Fruit fly (Drosophila melanogaster) whole organism, embryonic: ENCODE data around the gene Chrac-14.

ENCODE experiments used
- B-H1 ChIP-seq: fragments of 200-800 bp; sonication (Bioruptor generic); IDR thresholded peaks from 3 replicates; pipeline ENCODE4 v1.3.6; 2022; ENCODE audit warnings: missing biosample characterization, missing genetic modification characterization
- CG10267 ChIP-seq: fragments of 200-800 bp; sonication (Bioruptor generic); optimal IDR thresholded peaks from 2 replicates; lab custom pipeline; 2018; ENCODE audit warnings: missing biosample characterization, mild to moderate bottlenecking, missing genetic modification characterization, moderate library complexity
- CG11085 ChIP-seq: fragments of 200-800 bp; sonication (Bioruptor generic); IDR thresholded peaks from 2 replicates; pipeline ENCODE4 v1.3.6; 2022; ENCODE audit warnings: missing biosample characterization, missing genetic modification characterization
- CG11723 ChIP-seq: fragments of 200-800 bp; sonication (Bioruptor generic); optimal IDR thresholded peaks from 2 replicates; lab custom pipeline; 2017; ENCODE audit warnings: missing biosample characterization, mild to moderate bottlenecking, missing genetic modification characterization
- CG12104 ChIP-seq: fragments of 200-800 bp; sonication (Bioruptor generic); optimal IDR thresholded peaks from 3 replicates; lab custom pipeline; 2016; ENCODE audit warnings: missing biosample characterization, missing genetic modification characterization
- CG13296 ChIP-seq: fragments of 200-800 bp; sonication (Bioruptor generic); optimal IDR thresholded peaks from 3 replicates; lab custom pipeline; 2018; ENCODE audit warnings: missing biosample characterization, mild to moderate bottlenecking, missing genetic modification characterization
- CG15696 ChIP-seq: fragments of 200-800 bp; sonication (Bioruptor generic); optimal IDR thresholded peaks from 2 replicates; lab custom pipeline; 2019; ENCODE audit warnings: missing biosample characterization, mild to moderate bottlenecking, missing genetic modification characterization, moderate library complexity
- CG16779 ChIP-seq: fragments of 200-800 bp; sonication (Bioruptor generic); IDR thresholded peaks from 2 replicates; pipeline ENCODE4 v1.3.6; 2022; ENCODE audit warnings: missing biosample characterization, missing genetic modification characterization
- CG18476 ChIP-seq: fragments of 200-800 bp; sonication (Bioruptor generic); optimal IDR thresholded peaks from 2 replicates; lab custom pipeline; 2016; ENCODE audit warnings: missing biosample characterization, mild to moderate bottlenecking, missing genetic modification characterization
- CG18599 ChIP-seq: fragments of 200-800 bp; sonication (Bioruptor generic); optimal IDR thresholded peaks from 3 replicates; lab custom pipeline; 2017; ENCODE audit warnings: missing biosample characterization, missing genetic modification characterization, mild to moderate bottlenecking, moderate library complexity, missing genetic modification reagents
- CG18764 ChIP-seq: fragments of 200-800 bp; sonication (Bioruptor generic); optimal IDR thresholded peaks from 3 replicates; lab custom pipeline; 2016; ENCODE audit warnings: missing biosample characterization, missing genetic modification characterization
- CG2199 ChIP-seq: fragments of 200-800 bp; sonication (Bioruptor generic); IDR thresholded peaks from 3 replicates; pipeline ENCODE4 v1.3.6; 2022; ENCODE audit warnings: missing biosample characterization, missing genetic modification characterization
- CG30431 ChIP-seq: fragments of 200-800 bp; sonication (Bioruptor generic); optimal IDR thresholded peaks from 2 replicates; lab custom pipeline; 2017; ENCODE audit warnings: missing biosample characterization, missing genetic modification characterization
- CG3281 ChIP-seq: fragments of 200-800 bp; sonication (Bioruptor generic); optimal IDR thresholded peaks from 3 replicates; lab custom pipeline; 2017; ENCODE audit warnings: missing biosample characterization, mild to moderate bottlenecking, missing genetic modification characterization
- CG3407 ChIP-seq: fragments of 200-800 bp; sonication (Bioruptor generic); optimal IDR thresholded peaks from 2 replicates; lab custom pipeline; 2018; ENCODE audit warnings: missing biosample characterization, mild to moderate bottlenecking, missing genetic modification characterization
- CG34422 ChIP-seq: fragments of 200-800 bp; sonication (Bioruptor generic); IDR thresholded peaks from 3 replicates; pipeline ENCODE4 v1.3.6; 2022; ENCODE audit warnings: missing biosample characterization, missing genetic modification characterization
- CG4282 ChIP-seq: fragments of 200-800 bp; sonication (Bioruptor generic); optimal IDR thresholded peaks from 2 replicates; lab custom pipeline; 2016; ENCODE audit warnings: missing biosample characterization, missing genetic modification characterization
- CG4328 ChIP-seq: fragments of 200-800 bp; sonication (Bioruptor generic); optimal IDR thresholded peaks from 3 replicates; lab custom pipeline; 2017; ENCODE audit warnings: missing biosample characterization, missing genetic modification reagents, missing genetic modification characterization
- CG4404 ChIP-seq: fragments of 200-800 bp; sonication (Bioruptor generic); IDR thresholded peaks from 2 replicates; pipeline ENCODE4 v1.3.6; 2022; ENCODE audit warnings: missing biosample characterization, missing genetic modification characterization
- CG4707 ChIP-seq: fragments of 200-800 bp; sonication (Bioruptor generic); optimal IDR thresholded peaks from 2 replicates; lab custom pipeline; 2018; ENCODE audit warnings: missing biosample characterization, mild to moderate bottlenecking, missing genetic modification characterization, moderate library complexity
- CG4820 ChIP-seq: fragments of 200-800 bp; sonication (Bioruptor generic); optimal IDR thresholded peaks from 3 replicates; lab custom pipeline; 2016; ENCODE audit warnings: missing biosample characterization, missing genetic modification characterization
- CG8290 ChIP-seq, 3 experiments: fragments of 200-800 bp; sonication (Bioruptor generic); optimal IDR thresholded peaks; 2 replicates each; lab custom pipeline; 2016 to 2019; ENCODE audit warnings: missing biosample characterization in 3 of 3, missing genetic modification characterization in 3 of 3, mild to moderate bottlenecking in 2 of 3, moderate library complexity in 1 of 3
- E2f1 ChIP-seq: fragments of 200-800 bp; sonication (Bioruptor generic); IDR thresholded peaks from 2 replicates; pipeline ENCODE4 v1.3.6; 2022; ENCODE audit warnings: missing biosample characterization, missing genetic modification characterization
- Eip74EF ChIP-seq, 2 experiments: fragments of 200-800 bp in 1 of 2; fragments of >200 bp in 1 of 2; sonication (Bioruptor generic) in 1 of 2; optimal IDR thresholded peaks; 2 replicates each; lab custom pipeline; 2017 to 2019; ENCODE audit warnings: missing biosample characterization in 2 of 2, missing genetic modification characterization in 2 of 2, mild to moderate bottlenecking in 1 of 2, moderate library complexity in 1 of 2
- Ets65A ChIP-seq: fragments of 200-800 bp; sonication (Bioruptor generic); peaks from one replicate; lab custom pipeline; 2016; ENCODE audit warnings: missing biosample characterization, missing genetic modification characterization
- Gug ChIP-seq: fragments of 200-800 bp; sonication (Bioruptor generic); IDR thresholded peaks from 4 replicates; pipeline ENCODE4 v1.3.6; 2022; ENCODE audit warnings: missing biosample characterization, missing genetic modification characterization
- HLH3B ChIP-seq: fragments of 200-800 bp; sonication (Bioruptor generic); IDR thresholded peaks from 2 replicates; pipeline ENCODE4 v1.3.6; 2022; ENCODE audit warnings: missing biosample characterization, missing genetic modification characterization
- Hmr ChIP-seq: fragments of 200-800 bp; sonication (Bioruptor generic); optimal IDR thresholded peaks from 3 replicates; lab custom pipeline; 2017; ENCODE audit warnings: mild to moderate bottlenecking, missing biosample characterization, missing genetic modification reagents, missing genetic modification characterization
- MBD-R2 ChIP-seq: fragments of 200-800 bp; sonication (Bioruptor generic); IDR thresholded peaks from 2 replicates; pipeline ENCODE4 v1.3.6; 2022; ENCODE audit warnings: missing biosample characterization, missing genetic modification characterization
- Nf-YC ChIP-seq: fragments of 200-800 bp; optimal IDR thresholded peaks from 3 replicates; lab custom pipeline; 2019; ENCODE audit warnings: missing biosample characterization, mild to moderate bottlenecking, missing genetic modification characterization, moderate library complexity
- Sox102F ChIP-seq: fragments of 200-800 bp; sonication (Bioruptor generic); optimal IDR thresholded peaks from 2 replicates; lab custom pipeline; 2018; ENCODE audit warnings: missing biosample characterization, mild to moderate bottlenecking, missing genetic modification characterization, moderate library complexity
- ase ChIP-seq: fragments of 200-800 bp; sonication (Bioruptor generic); IDR thresholded peaks from 3 replicates; pipeline ENCODE4 v1.3.6; 2022; ENCODE audit warnings: missing biosample characterization, missing genetic modification characterization
- az2 ChIP-seq: fragments of 200-800 bp; sonication (Bioruptor generic); optimal IDR thresholded peaks from 3 replicates; lab custom pipeline; 2016; ENCODE audit warnings: missing biosample characterization, missing genetic modification characterization
- br ChIP-seq: fragments of >200 bp; optimal IDR thresholded peaks from 2 replicates; lab custom pipeline; 2017
- caup ChIP-seq: fragments of 200-800 bp; sonication (Bioruptor generic); optimal IDR thresholded peaks from 3 replicates; lab custom pipeline; 2017; ENCODE audit warnings: missing biosample characterization, mild to moderate bottlenecking, missing genetic modification characterization, moderate library complexity; ENCODE audit not compliant: severe bottlenecking
- cg ChIP-seq: fragments of 200-800 bp; sonication (Bioruptor generic); optimal IDR thresholded peaks from 3 replicates; lab custom pipeline; 2019; ENCODE audit warnings: missing biosample characterization, mild to moderate bottlenecking, missing genetic modification characterization, moderate library complexity
- eyg ChIP-seq: fragments of 200-800 bp; sonication (Bioruptor generic); optimal IDR thresholded peaks from 3 replicates; lab custom pipeline; 2016; ENCODE audit warnings: missing biosample characterization, missing genetic modification characterization
- gem ChIP-seq: fragments of 200-800 bp; sonication (Bioruptor generic); optimal IDR thresholded peaks from 2 replicates; lab custom pipeline; 2019; ENCODE audit warnings: missing biosample characterization, mild to moderate bottlenecking, missing genetic modification characterization, moderate library complexity
- h ChIP-seq: fragments of >200 bp; optimal IDR thresholded peaks from 2 replicates; lab custom pipeline; 2017
- jing ChIP-seq: fragments of 200-800 bp; sonication (Bioruptor generic); optimal IDR thresholded peaks from 2 replicates; lab custom pipeline; 2018; ENCODE audit warnings: missing biosample characterization, mild to moderate bottlenecking, missing genetic modification characterization
- klu ChIP-seq: fragments of 200-800 bp; sonication (Bioruptor generic); IDR thresholded peaks from 2 replicates; pipeline ENCODE4 v1.3.6; 2022; ENCODE audit warnings: missing biosample characterization, missing genetic modification characterization
- luna ChIP-seq: fragments of 200-800 bp; sonication (Bioruptor generic); optimal IDR thresholded peaks from 2 replicates; lab custom pipeline; 2016; ENCODE audit warnings: missing biosample characterization, missing genetic modification characterization
- pho ChIP-seq: fragments of 200-800 bp; sonication (Bioruptor generic); optimal IDR thresholded peaks from 2 replicates; lab custom pipeline; 2016; ENCODE audit warnings: missing biosample characterization, missing genetic modification characterization
- pita ChIP-seq: fragments of 200-800 bp; sonication (Bioruptor generic); optimal IDR thresholded peaks from 2 replicates; lab custom pipeline; 2017; ENCODE audit warnings: missing biosample characterization, mild to moderate bottlenecking, missing genetic modification characterization
- pros ChIP-seq: fragments of 200-800 bp; sonication (Bioruptor generic); optimal IDR thresholded peaks from 3 replicates; lab custom pipeline; 2019; ENCODE audit warnings: missing biosample characterization, mild to moderate bottlenecking, missing genetic modification characterization, moderate library complexity
- pum ChIP-seq: fragments of 200-800 bp; sonication (Bioruptor generic); optimal IDR thresholded peaks from 2 replicates; lab custom pipeline; 2016; ENCODE audit warnings: missing biosample characterization, missing genetic modification characterization
- sim ChIP-seq: fragments of 200-800 bp; sonication (Bioruptor generic); IDR thresholded peaks from 2 replicates; pipeline ENCODE4 v1.3.6; 2022; ENCODE audit warnings: missing biosample characterization, missing genetic modification characterization
- sug ChIP-seq: fragments of 200-800 bp; optimal IDR thresholded peaks from 2 replicates; lab custom pipeline; 2019; ENCODE audit warnings: missing biosample characterization, mild to moderate bottlenecking, missing genetic modification characterization, moderate library complexity
- toy ChIP-seq: fragments of 200-800 bp; sonication (Bioruptor generic); IDR thresholded peaks from 2 replicates; pipeline ENCODE4 v1.3.6; 2022; ENCODE audit warnings: missing biosample characterization, missing genetic modification characterization
- tup ChIP-seq: fragments of 200-800 bp; sonication (Bioruptor generic); optimal IDR thresholded peaks from 2 replicates; lab custom pipeline; 2016; ENCODE audit warnings: missing biosample characterization, mild to moderate bottlenecking, missing genetic modification characterization, moderate library complexity
- zen ChIP-seq: fragments of 200-800 bp; sonication (Bioruptor generic); optimal IDR thresholded peaks from 3 replicates; lab custom pipeline; 2018; ENCODE audit warnings: missing biosample characterization, mild to moderate bottlenecking, missing genetic modification characterization, moderate library complexity

Chrac-14 gene

dm6 chr2L:8473448-8473847, 36.2 kb downstream of the Chrac-14 start (continued):
- no peak for TF ChIP-seq CG4328 (GFP tag; lab: Kevin White, UChicago)
- TF ChIP-seq CG12104 (GFP tag; lab: Kevin White, UChicago), result peak; percentile 8
- peak; percentile 45; the same call in 1 of the 2 replicates for TF ChIP-seq klu (GFP tag; lab: Robert Waterston, UW)
- TF ChIP-seq CG2199 (GFP tag; lab: Robert Waterston, UW), result peak; percentile 58; the same call in 1 of the 3 replicates
- no peak for TF ChIP-seq CG8290 (GFP tag; optimal IDR thresholded peaks at IDR 0.05; lab: Kevin White, UChicago)
- TF ChIP-seq CG8290 (tag; optimal IDR thresholded peaks at IDR 0.05; lab: Kevin White, UChicago), result no peak
- peak; percentile 37 for TF ChIP-seq CG30431 (GFP tag; lab: Kevin White, UChicago)
- TF ChIP-seq pros (GFP tag; lab: Kevin White, UChicago), result no peak
- TF ChIP-seq CG18476 (GFP tag; lab: Kevin White, UChicago), result peak; percentile 10
- TF ChIP-seq Eip74EF (GFP tag; optimal IDR thresholded peaks at IDR 0.05; lab: Kevin White, UChicago), result peak in 1 of 2 experiments; percentile 30
- TF ChIP-seq CG4820 (GFP tag; lab: Kevin White, UChicago), result peak; percentile 35
- TF ChIP-seq MBD-R2, result 0 out of 2 replicates have a peak, but pooled peaks have one; percentile 5
- no peak for TF ChIP-seq Nf-YC (tag; lab: Kevin White, UChicago)
- TF ChIP-seq az2 (GFP tag; lab: Kevin White, UChicago), result peak; percentile 21
- no peak for TF ChIP-seq CG13296 (GFP tag; lab: Kevin White, UChicago)
- TF ChIP-seq sug (tag; lab: Kevin White, UChicago), result no peak
- TF ChIP-seq caup (GFP tag; lab: Kevin White, UChicago), result no peak
- TF ChIP-seq CG4282 (GFP tag; lab: Kevin White, UChicago), result no peak
- TF ChIP-seq CG16779 (GFP tag; lab: Robert Waterston, UW), result no peak
- no peak for TF ChIP-seq sim (GFP tag; lab: Robert Waterston, UW)
- no peak for TF ChIP-seq h (lab: Kevin White, UChicago)
- TF ChIP-seq gem (tag; lab: Kevin White, UChicago), result peak; percentile 66
- TF ChIP-seq cg (GFP tag; lab: Kevin White, UChicago), result no peak
- peak; percentile 85 for TF ChIP-seq Ets65A (GFP tag; lab: Kevin White, UChicago)
- TF ChIP-seq E2f1, result peak; percentile 54
- TF ChIP-seq zen (tag; lab: Kevin White, UChicago), result peak; percentile 6
- peak; percentile 25 for TF ChIP-seq CG11723 (GFP tag; lab: Kevin White, UChicago)
- TF ChIP-seq CG4404 (GFP tag; lab: Robert Waterston, UW), result no peak
- TF ChIP-seq luna (GFP tag; lab: Kevin White, UChicago), result no peak
- peak; percentile 57; the same call in 1 of the 3 replicates for TF ChIP-seq ase (GFP tag; lab: Robert Waterston, UW)
- no peak for TF ChIP-seq br (lab: Kevin White, UChicago)
- no peak for TF ChIP-seq tup
- peak; percentile 47 for TF ChIP-seq CG10267 (tag; lab: Kevin White, UChicago)
- no peak for TF ChIP-seq CG11085
- no peak for TF ChIP-seq CG4707 (GFP tag; lab: Kevin White, UChicago)
- TF ChIP-seq jing (GFP tag; lab: Kevin White, UChicago), result peak; percentile 18
- TF ChIP-seq Hmr (GFP tag; lab: Kevin White, UChicago), result no peak
- peak; percentile 59; the same call in 2 of the 3 replicates for TF ChIP-seq CG34422
- TF ChIP-seq pho, result no peak
- peak; percentile 45 for TF ChIP-seq CG3281 (GFP tag; lab: Kevin White, UChicago)
- peak; percentile 36; the same call in 1 of the 2 replicates for TF ChIP-seq HLH3B (GFP tag; lab: Robert Waterston, UW)
- TF ChIP-seq B-H1 (GFP tag; lab: Robert Waterston, UW), result peak; percentile 18; the same call in 1 of the 3 replicates
- TF ChIP-seq toy (GFP tag; lab: Robert Waterston, UW), result no peak
- peak; percentile 50 for TF ChIP-seq Sox102F (GFP tag; lab: Kevin White, UChicago)
- peak; percentile 71 for TF ChIP-seq Gug (GFP tag; lab: Robert Waterston, UW)
- no peak for TF ChIP-seq pum
- peak; percentile 77 for TF ChIP-seq CG18599 (GFP tag; lab: Kevin White, UChicago)
- TF ChIP-seq CG3407 (GFP tag; lab: Kevin White, UChicago), result peak; percentile 9
- TF ChIP-seq CG18764 (GFP tag; lab: Kevin White, UChicago), result peak; percentile 32
- TF ChIP-seq CG15696 (tag; lab: Kevin White, UChicago), result no peak
- TF ChIP-seq pita (GFP tag; lab: Kevin White, UChicago), result no peak
- TF ChIP-seq eyg, result no peak
